Worm (Caenorhabditis elegans) whole organism, L4/young adult: ENCODE measurements around the gene sri-18.

Source experiments
- W03F9.2 ChIP-seq: fragments of 150-350 bp; optimal IDR thresholded peaks from 2 replicates; lab custom pipeline; 2014; ENCODE audit warnings: missing biosample characterization, missing genetic modification characterization
- dao-5 ChIP-seq: sonication (generic microtip); optimal IDR thresholded peaks from 2 replicates; lab custom pipeline; 2016; ENCODE audit warnings: missing genotype, missing genetic modification characterization, moderate library complexity, missing compliant biosample characterization
- him-1 ChIP-seq: sonication (generic microtip); optimal IDR thresholded peaks from 2 replicates; lab custom pipeline; 2016; ENCODE audit warnings: missing genotype, missing genetic modification reagents, missing genetic modification characterization, missing compliant biosample characterization

The sri-18 gene

DNA sequence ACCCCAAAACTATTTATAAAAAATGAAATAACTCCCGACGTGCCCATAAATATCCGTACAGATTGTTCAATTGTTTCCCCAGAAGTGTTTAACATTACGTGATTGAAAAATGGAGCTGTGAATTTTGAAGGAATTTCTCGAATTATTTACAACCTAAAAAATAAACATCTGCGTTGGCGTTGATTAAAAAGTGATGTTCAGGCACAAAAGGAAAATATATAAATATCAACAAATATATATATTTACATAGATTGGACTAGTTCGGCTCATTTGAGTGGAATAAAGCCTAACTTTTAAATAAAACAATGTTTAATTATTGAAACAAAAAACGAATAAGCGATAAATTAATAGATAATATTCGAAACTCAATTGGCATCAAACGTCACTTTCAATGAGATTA, at the start of gene sri-18:
Gene sri-18 (minus strand): TSS at position 101 of the 400 bp plus-strand sequence.
- no peak for TF ChIP-seq dao-5 (tag; lab: Kevin White, UChicago)
- no peak for TF ChIP-seq W03F9.2 (tag; lab: Kevin White, UChicago)
- TF ChIP-seq him-1 (tag; lab: Kevin White, UChicago), result peak; percentile 15

DNA sequence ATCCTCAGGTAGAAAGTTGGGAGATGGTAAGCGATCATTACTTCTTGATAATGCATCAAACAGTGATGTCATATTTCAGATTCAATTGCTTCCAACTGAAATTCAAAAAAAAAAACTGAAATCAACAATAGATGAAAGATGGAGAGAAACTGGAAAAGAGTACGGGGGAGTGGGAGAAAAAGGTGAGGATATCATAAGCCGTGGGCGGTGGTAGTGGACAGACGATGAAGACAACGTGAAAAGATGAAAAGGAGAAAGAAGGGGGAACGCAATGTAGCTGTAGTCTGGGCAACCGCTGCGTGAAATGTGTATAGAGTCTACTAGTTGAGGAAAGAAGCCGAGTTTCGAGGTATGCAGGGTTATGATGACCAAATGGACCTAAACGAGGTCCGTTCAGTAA, 46.9 kb upstream of the sri-18 start, which contains the start of gene che-12:
Gene che-12 (minus strand): TSS at position 101 of the 400 bp plus-strand sequence.
- TF ChIP-seq W03F9.2 (tag; lab: Kevin White, UChicago) (no peak), dao-5 (tag; lab: Kevin White, UChicago) (no peak), him-1 (tag; lab: Kevin White, UChicago) (no peak)

DNA sequence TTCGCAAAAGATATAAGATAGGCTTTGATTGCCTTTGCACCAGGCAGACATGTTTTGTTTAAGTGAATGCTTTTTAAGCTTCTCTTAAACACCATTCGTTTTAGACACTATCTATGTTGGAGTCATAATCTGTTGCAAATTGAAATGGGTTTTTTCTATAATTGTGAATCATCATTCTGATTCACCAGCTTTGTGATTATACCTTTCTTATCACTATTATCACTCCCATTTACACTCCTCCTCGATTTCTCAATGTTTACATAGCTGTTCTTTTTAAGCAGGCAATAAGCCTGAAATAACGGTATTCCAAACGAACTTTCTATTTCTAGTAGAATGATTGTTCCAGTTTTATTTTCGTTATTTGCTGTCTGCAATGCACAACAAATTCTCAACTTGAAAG, 36.7 kb upstream of the sri-18 start, which contains the start of gene B0024.4:
Gene B0024.4 (plus strand): TSS at position 301 of the 400 bp plus-strand sequence.
- TF ChIP-seq him-1 (tag; lab: Kevin White, UChicago) (no peak), W03F9.2 (tag; lab: Kevin White, UChicago) (no peak), dao-5 (tag; lab: Kevin White, UChicago) (no peak)

DNA sequence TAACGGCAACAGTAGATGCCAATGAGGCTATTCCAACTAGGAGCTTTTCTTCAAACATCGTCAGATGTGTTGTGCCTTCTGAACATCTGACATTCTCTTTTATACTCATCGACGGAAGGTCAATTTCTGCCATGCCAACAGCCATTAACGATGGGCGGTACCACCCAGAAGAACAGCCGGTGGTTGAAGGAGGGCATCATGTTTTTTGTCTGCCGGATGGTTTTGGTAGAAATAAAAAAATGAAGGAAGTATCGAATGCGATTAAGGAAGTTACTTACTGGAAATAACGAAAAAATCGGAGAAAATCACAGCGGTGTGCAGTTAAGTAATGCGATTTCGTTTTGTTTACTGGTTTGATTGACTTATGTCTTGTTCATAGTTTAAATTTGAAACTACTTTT, 34.2 kb upstream of the sri-18 start, which contains the start of gene col-150:
Gene col-150 (minus strand): TSS at position 101 of the 400 bp plus-strand sequence.
- TF ChIP-seq W03F9.2 (tag; lab: Kevin White, UChicago) (no peak), dao-5 (tag; lab: Kevin White, UChicago) (no peak), him-1 (tag; lab: Kevin White, UChicago) (no peak)

DNA sequence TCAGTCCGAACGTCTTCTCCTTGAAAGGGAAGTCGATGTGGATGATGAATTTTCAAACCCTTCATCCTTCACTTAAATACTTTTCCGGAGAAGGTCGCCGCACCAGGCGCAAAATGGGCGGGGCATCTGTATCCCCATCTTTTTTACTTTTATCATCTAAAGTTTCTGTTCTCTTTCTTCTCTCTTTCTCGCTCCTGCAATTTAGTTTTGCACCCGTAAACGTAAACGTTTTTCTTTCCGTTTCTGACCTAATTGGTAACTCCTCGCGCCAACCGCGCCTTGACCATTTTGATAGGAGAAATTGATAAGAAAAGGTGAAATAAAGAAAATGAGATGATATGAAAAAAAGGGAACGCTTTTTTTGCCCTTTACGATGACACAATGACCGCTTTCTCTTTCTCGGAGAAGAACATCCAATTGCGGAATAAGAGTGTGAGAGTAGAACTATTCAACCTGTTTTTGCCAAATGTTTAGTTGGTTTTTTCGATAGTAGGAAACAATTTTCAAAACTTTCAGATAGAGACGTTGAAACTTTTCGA, 32.5 kb upstream of the sri-18 start, which contains the start of gene col-149:
Gene col-149 (minus strand): TSS at position 51 of the 539 bp plus-strand sequence.
- TF ChIP-seq him-1 (tag; lab: Kevin White, UChicago) (no peak), W03F9.2 (tag; lab: Kevin White, UChicago) (no peak), dao-5 (tag; lab: Kevin White, UChicago) (no peak)

DNA sequence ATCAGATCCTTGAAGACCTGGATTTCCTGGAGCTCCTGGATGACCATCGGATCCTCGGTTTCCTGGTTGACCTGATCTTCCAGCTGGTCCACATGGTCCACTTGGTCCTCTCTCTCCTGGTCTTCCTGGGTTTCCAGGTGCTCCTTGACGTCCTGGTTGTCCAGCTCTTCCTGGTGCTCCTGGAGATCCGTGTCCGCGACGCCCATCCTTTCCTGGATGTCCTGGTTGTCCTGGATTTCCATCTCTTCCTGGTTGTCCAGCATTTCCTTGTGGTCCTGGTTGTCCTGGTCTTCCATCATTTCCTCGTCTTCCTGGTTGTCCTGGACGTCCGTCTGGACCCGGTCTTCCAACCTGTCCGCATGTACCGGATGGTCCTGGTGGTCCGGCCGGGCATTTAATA, 31.5 kb upstream of the sri-18 start:
- no peak for TF ChIP-seq him-1 (tag; lab: Kevin White, UChicago)
- no peak for TF ChIP-seq dao-5 (tag; lab: Kevin White, UChicago)
- no peak for TF ChIP-seq W03F9.2 (tag; lab: Kevin White, UChicago)

DNA sequence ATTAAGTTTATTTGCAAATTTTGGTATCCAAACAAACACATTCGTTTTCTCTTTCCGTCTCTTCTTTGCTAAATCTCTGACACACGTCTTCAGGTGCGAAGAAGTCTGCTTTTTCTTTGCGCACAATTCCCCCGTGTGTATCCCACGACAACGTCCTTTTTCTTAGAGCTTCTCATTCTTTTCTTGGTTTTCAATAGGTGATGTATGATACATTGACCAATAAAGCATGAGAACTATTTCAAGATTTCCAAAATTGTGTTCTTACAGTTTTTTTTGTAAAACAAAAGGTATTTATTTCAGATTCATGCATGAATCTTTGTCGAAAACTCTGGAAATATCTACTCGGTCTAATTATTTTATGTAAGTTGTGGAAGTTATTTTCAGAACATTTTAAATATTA, 29.4 kb upstream of the sri-18 start, which contains the start of gene B0024.15:
Gene B0024.15 (plus strand): TSS at position 301 of the 400 bp plus-strand sequence.
- no peak for TF ChIP-seq W03F9.2 (tag; lab: Kevin White, UChicago)

DNA sequence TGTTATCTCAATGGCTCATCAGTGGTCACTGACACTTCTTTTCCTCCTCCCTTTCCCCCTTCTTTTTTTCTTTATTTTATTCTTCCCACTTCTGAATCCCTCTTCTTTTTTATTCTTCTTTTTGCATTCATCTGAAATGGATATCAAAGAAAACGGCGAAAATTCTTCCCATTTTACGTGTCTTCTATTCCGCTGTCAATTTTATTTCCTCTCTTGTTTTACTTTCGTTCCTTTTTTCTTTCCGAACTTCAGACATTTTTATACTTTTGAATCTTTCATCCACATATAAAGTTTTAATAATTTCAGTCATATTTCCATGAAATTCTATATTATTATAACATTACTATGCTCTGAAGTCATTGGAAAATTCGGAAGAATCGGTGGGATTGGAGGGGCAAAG, 26.9 kb upstream of the sri-18 start, which contains the start of gene B0024.3:
Gene B0024.3 (plus strand): TSS at position 301 of the 400 bp plus-strand sequence.
- no peak for TF ChIP-seq him-1 (tag; lab: Kevin White, UChicago)
- no peak for TF ChIP-seq W03F9.2 (tag; lab: Kevin White, UChicago)
- no peak for TF ChIP-seq dao-5 (tag; lab: Kevin White, UChicago)

DNA sequence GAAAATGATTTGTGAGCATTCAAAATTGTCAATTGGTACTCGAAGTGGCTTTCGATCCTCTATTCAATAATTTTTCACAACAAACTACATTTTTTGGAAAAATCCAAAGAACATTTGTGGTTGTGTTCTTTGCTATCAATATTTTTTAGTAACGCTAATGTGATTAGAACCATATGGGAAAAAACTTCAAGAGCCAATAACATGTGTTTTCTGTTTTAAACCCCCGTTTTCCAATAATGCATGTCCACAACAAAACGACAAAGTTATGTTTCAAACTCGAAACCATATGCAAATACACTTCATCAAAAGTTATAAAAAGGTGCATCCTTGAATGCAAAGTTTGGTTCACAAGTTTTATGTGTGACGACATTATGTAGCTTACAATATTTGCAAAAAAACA, 25.5 kb upstream of the sri-18 start:
- no peak for TF ChIP-seq dao-5 (tag; lab: Kevin White, UChicago)
- TF ChIP-seq him-1 (tag; lab: Kevin White, UChicago), result no peak
- no peak for TF ChIP-seq W03F9.2 (tag; lab: Kevin White, UChicago)

DNA sequence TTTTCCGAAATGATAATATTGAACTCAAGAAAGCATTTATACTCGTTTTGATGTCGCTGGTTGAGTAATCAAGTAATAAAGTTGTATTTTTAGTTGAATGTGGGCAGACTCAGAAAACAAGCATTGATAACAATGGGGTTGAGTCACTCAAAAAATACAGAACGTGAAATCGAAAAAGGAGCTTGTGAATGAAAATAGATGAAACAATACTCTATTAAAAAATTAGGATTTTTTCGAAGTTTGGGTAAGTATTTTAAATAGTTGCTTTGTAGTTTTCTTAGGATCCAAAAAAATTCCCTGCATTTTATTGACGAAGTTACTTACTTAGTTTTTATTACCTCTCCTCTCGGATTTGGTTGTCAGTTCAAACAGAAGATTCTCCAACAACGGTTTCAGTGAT, 23.1 kb upstream of the sri-18 start, which contains the start of gene lys-3:
Gene lys-3 (minus strand): TSS at position 101 of the 400 bp plus-strand sequence.
- TF ChIP-seq dao-5 (tag; lab: Kevin White, UChicago), result no peak
- TF ChIP-seq him-1 (tag; lab: Kevin White, UChicago), result no peak
- TF ChIP-seq W03F9.2 (tag; lab: Kevin White, UChicago), result no peak

DNA sequence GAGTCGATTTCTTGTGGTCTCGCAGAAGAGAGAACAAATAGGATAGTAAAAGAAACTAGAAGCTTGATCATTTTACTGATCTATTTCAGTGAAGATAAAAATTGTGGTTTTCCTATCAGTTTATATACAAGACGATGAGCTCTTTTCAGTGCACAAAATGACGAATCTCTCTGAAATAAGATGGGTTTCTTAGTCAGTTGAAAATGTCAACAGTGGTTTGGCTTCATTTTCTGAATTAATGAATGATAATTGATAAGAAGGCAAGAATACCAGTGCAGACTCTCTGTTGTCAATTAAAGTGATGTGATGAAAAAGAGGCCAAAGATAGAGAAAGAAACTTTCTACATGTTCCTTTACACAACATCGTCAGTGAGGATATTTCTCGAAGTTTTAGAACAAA, 21.0 kb upstream of the sri-18 start, which contains the start of gene lys-2:
Gene lys-2 (minus strand): TSS at position 101 of the 400 bp plus-strand sequence.
- no peak for TF ChIP-seq dao-5 (tag; lab: Kevin White, UChicago)
- TF ChIP-seq W03F9.2 (tag; lab: Kevin White, UChicago), result no peak
- no peak for TF ChIP-seq him-1 (tag; lab: Kevin White, UChicago)

DNA sequence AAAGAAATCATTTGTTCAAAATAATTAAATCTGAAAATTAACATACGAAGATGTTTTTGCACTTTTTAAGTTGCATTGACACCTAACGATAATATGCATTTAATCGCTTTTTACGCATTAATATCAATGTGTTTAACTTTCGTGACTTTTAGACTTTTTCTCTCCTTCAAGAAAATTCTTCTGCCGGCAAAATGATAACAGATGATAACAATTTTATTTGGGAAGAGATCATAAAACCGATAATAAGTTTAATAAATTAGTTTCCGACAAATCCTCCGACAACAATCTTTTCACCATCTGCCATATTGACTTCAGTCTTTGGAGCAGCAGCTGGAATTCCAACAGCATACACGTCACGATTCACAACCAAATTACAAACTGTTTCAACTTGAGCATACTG, 19.8 kb upstream of the sri-18 start:
- TF ChIP-seq W03F9.2 (tag; lab: Kevin White, UChicago) (no peak), him-1 (tag; lab: Kevin White, UChicago) (no peak), dao-5 (tag; lab: Kevin White, UChicago) (no peak)

DNA sequence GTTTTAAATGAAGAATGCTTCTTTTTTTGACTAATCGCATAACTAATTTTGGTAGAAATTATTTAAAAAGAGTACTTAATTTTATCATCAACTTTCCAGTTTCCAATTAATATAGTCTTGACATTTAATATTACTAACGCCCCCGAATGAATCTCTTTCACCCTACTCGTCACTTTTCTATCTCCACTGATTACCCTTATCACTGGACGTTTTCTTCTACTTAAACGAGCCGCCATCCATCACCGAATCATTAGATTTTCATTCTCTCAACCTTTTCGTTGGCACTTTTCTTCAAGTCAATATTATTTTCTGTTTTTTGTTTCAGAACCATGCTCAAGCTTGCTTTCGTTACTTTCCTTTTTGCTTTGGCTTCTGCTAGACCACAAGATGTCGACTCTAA, 17.2 kb upstream of the sri-18 start, which contains the start of gene lys-1:
Gene lys-1 (plus strand): TSS at position 326 of the 400 bp plus-strand sequence.
- TF ChIP-seq him-1 (tag; lab: Kevin White, UChicago) (no peak), W03F9.2 (tag; lab: Kevin White, UChicago) (no peak), dao-5 (tag; lab: Kevin White, UChicago) (no peak)

DNA sequence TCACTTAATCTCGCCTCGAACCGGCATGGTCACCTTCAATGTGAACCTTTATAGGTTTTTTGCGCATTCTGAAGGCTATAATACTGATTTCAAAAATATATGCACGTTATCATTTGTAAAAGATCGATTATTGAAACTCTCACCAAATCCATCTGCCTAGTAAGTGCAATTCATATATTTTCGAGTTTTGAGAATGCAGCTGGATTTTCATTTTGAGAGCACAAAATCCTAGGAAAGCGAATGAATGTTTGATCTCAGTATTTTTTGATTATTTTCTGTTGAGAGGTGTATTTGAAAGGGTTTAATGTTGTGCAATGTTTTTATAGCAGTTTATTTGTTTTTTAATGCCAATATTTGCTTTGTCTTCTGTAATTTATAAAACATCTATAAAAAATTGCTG, 15.7 kb upstream of the sri-18 start:
- TF ChIP-seq W03F9.2 (tag; lab: Kevin White, UChicago) (no peak), him-1 (tag; lab: Kevin White, UChicago) (no peak), dao-5 (tag; lab: Kevin White, UChicago) (no peak)
